Worm (Caenorhabditis elegans): Measurements from ENCODE around the gene comt-4.

DNA sequence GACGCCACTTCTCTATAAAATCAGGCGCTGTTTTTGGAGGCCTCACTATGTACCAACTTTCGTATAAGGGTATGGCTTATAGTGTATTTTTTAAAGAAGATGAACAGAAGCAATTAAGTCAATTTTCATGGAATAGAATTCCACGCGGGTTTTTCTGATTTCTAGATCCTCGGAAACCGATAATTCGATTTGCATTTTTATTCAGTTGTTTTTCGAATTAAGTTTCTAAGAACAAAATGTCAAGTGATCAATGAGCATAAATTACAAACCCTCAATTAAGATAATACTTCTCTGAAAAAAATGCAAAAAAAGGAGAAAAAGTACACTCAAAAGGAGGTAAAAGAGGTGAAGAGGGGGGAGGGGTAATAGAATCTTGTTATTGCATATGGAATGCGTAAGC, 28.7 kb downstream of the comt-4 start:
- no peak for TF ChIP-seq ceh-79 (tag; optimal IDR thresholded peaks at IDR 0.05)
- no peak for TF ChIP-seq nfya-2 (GFP tag; IDR thresholded peaks at IDR 0.05)
- no peak for TF ChIP-seq F37B4.10 (GFP tag; IDR thresholded peaks at IDR 0.05)
- no peak for TF ChIP-seq hlh-26 (GFP tag; conservative IDR thresholded peaks at IDR 0.05)
- TF ChIP-seq repo-1 (tag; optimal IDR thresholded peaks at IDR 0.05) = no peak
- no peak for TF ChIP-seq dox-1 (GFP tag; IDR thresholded peaks at IDR 0.05)
